Worm (Caenorhabditis elegans) whole organism, midembryonic: ENCODE measurements around the gene fem-1.

Experiments used
- flt-1 ChIP-seq: fragments of 200-800 bp; sonication (Bioruptor generic); IDR thresholded peaks from 2 replicates; pipeline ENCODE4 v1.3.6; 2022; ENCODE audit warnings: missing genetic modification characterization, missing compliant biosample characterization
- med-1 ChIP-seq: sonication (generic microtip); optimal IDR thresholded peaks from 2 replicates; lab custom pipeline; 2017; ENCODE audit warnings: missing genetic modification characterization, mild to moderate bottlenecking, missing compliant biosample characterization, antibody characterized with exemption, missing genetic modification reagents; ENCODE audit not compliant: insufficient read depth
- ref-1 ChIP-seq: fragments of 200-800 bp; sonication (Bioruptor generic); conservative IDR thresholded peaks from 2 replicates; pipeline ENCODE4 v1.3.6; 2022; ENCODE audit warnings: missing genetic modification reagents, missing genetic modification characterization, missing compliant biosample characterization
- tab-1 ChIP-seq: fragments of 200-800 bp; sonication (Bioruptor generic); IDR thresholded peaks from 2 replicates; pipeline ENCODE4 v1.3.6; 2022; ENCODE audit warnings: missing genetic modification characterization, missing compliant biosample characterization

DNA sequence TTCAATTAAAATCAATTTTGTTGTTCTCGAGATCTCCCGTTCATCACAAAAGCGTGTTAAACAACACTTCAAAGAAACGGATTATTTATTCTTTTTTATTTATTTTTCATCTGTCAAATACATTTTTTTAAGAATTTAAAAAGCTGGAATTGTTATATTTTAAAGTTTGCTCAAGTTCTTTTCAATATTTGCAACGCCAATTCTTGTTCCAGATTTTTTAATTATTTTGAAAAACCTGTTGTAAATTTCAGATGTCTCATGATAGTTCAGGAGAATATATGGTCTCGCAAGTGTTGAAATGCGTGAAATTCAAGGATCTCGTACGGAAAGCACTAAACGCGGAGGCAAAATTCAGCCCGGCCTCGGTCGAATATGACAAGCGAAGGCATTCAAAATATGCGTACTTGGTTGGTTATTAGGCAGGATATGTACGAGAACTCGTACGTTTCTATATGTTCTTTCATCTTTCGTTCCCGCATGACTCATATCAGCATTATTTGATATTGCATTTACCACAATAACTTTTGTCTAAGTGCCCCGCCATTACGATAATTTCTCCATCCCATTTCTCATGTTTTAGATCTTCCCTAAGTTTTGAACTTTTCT lies 7.0 kb upstream of the fem-1 start, which contains the start of gene cec-6:
- TF ChIP-seq ref-1 (GFP tag; lab: Robert Waterston, UW): no peak
- TF ChIP-seq med-1: no peak
- TF ChIP-seq tab-1 (GFP tag; lab: Robert Waterston, UW): no peak
- no peak for TF ChIP-seq flt-1 (GFP tag; lab: Robert Waterston, UW)
